Worm (Caenorhabditis elegans) whole organism, L1 larva: ENCODE data around the gene aqp-1.
A peak's percentile ranks its signal among the peaks of the same experiment; 100 is the strongest.

ENCODE experiments used
- elt-2 ChIP-seq: sonication (generic microtip); optimal IDR thresholded peaks from 2 replicates; lab custom pipeline; 2016; ENCODE audit warnings: missing genetic modification characterization, mild to moderate bottlenecking, inconsistent platforms, missing compliant biosample characterization, missing genetic modification reagents
- nhr-237 ChIP-seq: fragments of 150-350 bp; optimal IDR thresholded peaks from 2 replicates; lab custom pipeline; 2014; ENCODE audit warnings: missing biosample characterization, missing genetic modification characterization
- nhr-90 ChIP-seq: sonication (generic microtip); optimal IDR thresholded peaks from 2 replicates; lab custom pipeline; 2016; ENCODE audit warnings: mild to moderate bottlenecking, missing genetic modification characterization, missing compliant biosample characterization; ENCODE audit not compliant: poor library complexity
- zag-1 ChIP-seq: fragments of 150-350 bp; optimal IDR thresholded peaks from 2 replicates; lab custom pipeline; 2014; ENCODE audit warnings: missing biosample characterization, missing genetic modification characterization

- TF ChIP-seq nhr-90 (tag; lab: Kevin White, UChicago) (peak; percentile 47), elt-2 (peak; percentile 53), nhr-237 (tag; lab: Kevin White, UChicago) (no peak), zag-1 (tag; lab: Kevin White, UChicago) (no peak)
Measured at ce11 chrII:7287709-7288108, 49.6 kb upstream of the aqp-1 start.
